Fruit fly (Drosophila melanogaster): ENCODE measurements around the gene CG10026.

Gene CG10026

DNA sequence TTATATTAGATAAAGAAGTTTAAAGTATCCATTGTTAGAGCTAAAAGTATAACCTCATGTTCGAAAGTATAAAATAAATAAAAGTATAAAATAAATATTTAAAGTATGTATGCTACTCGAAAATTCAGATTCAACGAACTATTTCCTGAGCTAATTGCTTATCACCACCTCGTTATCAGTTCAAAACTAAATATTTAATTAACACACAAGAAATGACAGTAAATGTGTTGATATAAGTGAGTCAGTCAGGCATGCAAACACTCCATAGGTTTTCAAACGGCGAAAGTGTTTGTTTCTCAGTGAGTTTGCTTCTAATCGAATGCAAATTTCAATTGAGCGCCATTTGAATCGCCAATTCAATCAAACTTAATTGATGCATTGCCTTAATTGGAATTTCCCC lies 19.8 kb upstream of the CG10026 start (continued):
- TF ChIP-seq CG9817 (tag; optimal IDR thresholded peaks at IDR 0.05) (no peak), CG8924 (tag; optimal IDR thresholded peaks at IDR 0.05) (peak; percentile 55), grn (GFP tag; optimal IDR thresholded peaks at IDR 0.05) (peak; percentile 22), gcm2 (GFP tag; optimal IDR thresholded peaks at IDR 0.05) (no peak), hkb (optimal IDR thresholded peaks at IDR 0.05) (no peak), hkb (GFP tag; IDR thresholded peaks at IDR 0.05) (peak; percentile 38; the same call in 1 of the 2 replicates), CG4328 (GFP tag; optimal IDR thresholded peaks at IDR 0.05) (peak; percentile 60), CG4820 (GFP tag; optimal IDR thresholded peaks at IDR 0.05) (no peak), onecut (GFP tag; IDR thresholded peaks at IDR 0.05) (peak; percentile 51; the same call in 1 of the 2 replicates), CG17829 (tag; optimal IDR thresholded peaks at IDR 0.05) (peak; percentile 64), CG11560 (tag; IDR thresholded peaks at IDR 0.05) (no peak), ci (GFP tag; IDR thresholded peaks at IDR 0.05) (peak; percentile 56; the same call in 1 of the 3 replicates), Dip3 (GFP tag; optimal IDR thresholded peaks at IDR 0.05) (no peak), mirr (GFP tag; optimal IDR thresholded peaks at IDR 0.05) (peak; percentile 72), CG8359 (GFP tag; optimal IDR thresholded peaks at IDR 0.05; ENCODE audit: borderline replicate concordance) (peak; percentile 75), nerfin-1 (tag; optimal IDR thresholded peaks at IDR 0.05) (peak; percentile 71), TFAM (GFP tag; optimal IDR thresholded peaks at IDR 0.05) (peak; percentile 10), kay (GFP tag; optimal IDR thresholded peaks at IDR 0.05) (no peak), CG1602 (GFP tag; optimal IDR thresholded peaks at IDR 0.05) (no peak), ssp (GFP tag; IDR thresholded peaks at IDR 0.05) (no peak), CG7357 (GFP tag; IDR thresholded peaks at IDR 0.05) (no peak), CG9437 (GFP tag; optimal IDR thresholded peaks at IDR 0.05) (no peak), CG7987 (GFP tag; optimal IDR thresholded peaks at IDR 0.05) (peak; percentile 82), kah (GFP tag; optimal IDR thresholded peaks at IDR 0.05) (peak; percentile 55), Adf1 (GFP tag; IDR thresholded peaks at IDR 0.05) (no peak), eyg (GFP tag; optimal IDR thresholded peaks at IDR 0.05) (no peak), HLH4C (GFP tag; IDR thresholded peaks at IDR 0.05; ENCODE audit: partially characterized antibody) (no peak), Meics (GFP tag; optimal IDR thresholded peaks at IDR 0.05) (peak; percentile 27), CG9876 (GFP tag; optimal IDR thresholded peaks at IDR 0.05) (no peak), ewg (GFP tag; optimal IDR thresholded peaks at IDR 0.05) (peak; percentile 16), Doc2 (GFP tag; IDR thresholded peaks at IDR 0.05) (no peak), lmd (GFP tag; IDR thresholded peaks at IDR 0.05) (no peak), CG42726 (GFP tag; IDR thresholded peaks at IDR 0.05; ENCODE audit: partially characterized antibody) (no peak), D (optimal IDR thresholded peaks at IDR 0.05) (no peak), D (GFP tag; optimal IDR thresholded peaks at IDR 0.05) (peak; percentile 64), CG12104 (GFP tag; optimal IDR thresholded peaks at IDR 0.05) (peak; percentile 16), CG12219 (GFP tag; optimal IDR thresholded peaks at IDR 0.05) (peak; percentile 62), CG14965 (GFP tag; optimal IDR thresholded peaks at IDR 0.05; ENCODE audit: borderline replicate concordance) (no peak), Blimp-1 (GFP tag; optimal IDR thresholded peaks at IDR 0.05) (peak; percentile 67), CG4730 (GFP tag; IDR thresholded peaks at IDR 0.05) (no peak), CG10979 (tag; optimal IDR thresholded peaks at IDR 0.05) (peak; percentile 20), CG5953 (GFP tag; IDR thresholded peaks at IDR 0.05) (no peak), CG13775 (GFP tag; optimal IDR thresholded peaks at IDR 0.05) (no peak), dmrt99B (tag; optimal IDR thresholded peaks at IDR 0.05) (peak; percentile 41), peb (GFP tag; IDR thresholded peaks at IDR 0.05) (no peak), jing (GFP tag; optimal IDR thresholded peaks at IDR 0.05) (no peak), phol (tag; optimal IDR thresholded peaks at IDR 0.05) (no peak), BtbVII (GFP tag; optimal IDR thresholded peaks at IDR 0.05) (peak; percentile 79), bcd (GFP tag; optimal IDR thresholded peaks at IDR 0.05) (no peak), Sin3A (optimal IDR thresholded peaks at IDR 0.05) (no peak), run (tag; optimal IDR thresholded peaks at IDR 0.05) (no peak), CG3407 (GFP tag; optimal IDR thresholded peaks at IDR 0.05) (peak; percentile 83)
